Fruit fly (Drosophila melanogaster): Measurements from ENCODE around the gene Hcf.

DNA sequence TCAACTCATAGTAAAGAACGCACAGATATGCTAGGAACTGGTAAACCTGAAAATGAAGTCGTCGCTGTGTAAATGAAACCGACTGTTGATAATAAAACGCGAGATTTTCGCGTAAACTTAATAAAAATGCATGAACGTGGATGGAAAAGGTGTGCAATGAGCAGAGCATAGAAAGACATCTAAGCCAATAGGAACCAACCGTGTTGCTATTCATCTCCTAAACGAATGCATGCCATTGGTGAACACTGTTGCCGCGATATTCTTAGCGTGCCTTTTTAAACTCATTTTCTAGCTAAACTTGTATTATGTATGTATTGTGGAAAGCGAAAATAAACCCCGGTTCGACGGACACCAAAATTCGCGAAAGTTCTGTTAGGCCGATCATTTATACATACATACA is 62.0 kb downstream of the Hcf start:
- no peak for TF ChIP-seq Gug (GFP tag; IDR thresholded peaks at IDR 0.05)
- no peak for TF ChIP-seq Blimp-1 (GFP tag; optimal IDR thresholded peaks at IDR 0.05)
- no peak for TF ChIP-seq Met (GFP tag; optimal IDR thresholded peaks at IDR 0.05)
- TF ChIP-seq CG6276 (GFP tag; optimal IDR thresholded peaks at IDR 0.05) = no peak
- TF ChIP-seq Eip78C (GFP tag) = no peak

All from whole organism, prepupa.